Fruit fly (Drosophila melanogaster) Kc167 (cell line): ENCODE data around the gene CG31199.

Source experiments
- Myc ChIP-seq: fragments of >200 bp; optimal IDR thresholded peaks from 2 replicates; lab custom pipeline; 2017; ENCODE audit warnings: missing external identifiers
- Sin3A ChIP-seq: fragments of >200 bp; optimal IDR thresholded peaks from 2 replicates; lab custom pipeline; 2018; ENCODE audit warnings: missing external identifiers
- h ChIP-seq: fragments of >200 bp; optimal IDR thresholded peaks from 3 replicates; lab custom pipeline; 2018; ENCODE audit warnings: missing external identifiers
- insv ChIP-seq: fragments of >200 bp; optimal IDR thresholded peaks from 3 replicates; lab custom pipeline; 2018; ENCODE audit warnings: missing external identifiers
- psq ChIP-seq: fragments of >200 bp; optimal IDR thresholded peaks from 2 replicates; lab custom pipeline; 2017; ENCODE audit warnings: missing external identifiers
- ttk ChIP-seq: sonication (Bioruptor generic); optimal IDR thresholded peaks from 2 replicates; lab custom pipeline; 2017; ENCODE audit warnings: missing external identifiers

DNA sequence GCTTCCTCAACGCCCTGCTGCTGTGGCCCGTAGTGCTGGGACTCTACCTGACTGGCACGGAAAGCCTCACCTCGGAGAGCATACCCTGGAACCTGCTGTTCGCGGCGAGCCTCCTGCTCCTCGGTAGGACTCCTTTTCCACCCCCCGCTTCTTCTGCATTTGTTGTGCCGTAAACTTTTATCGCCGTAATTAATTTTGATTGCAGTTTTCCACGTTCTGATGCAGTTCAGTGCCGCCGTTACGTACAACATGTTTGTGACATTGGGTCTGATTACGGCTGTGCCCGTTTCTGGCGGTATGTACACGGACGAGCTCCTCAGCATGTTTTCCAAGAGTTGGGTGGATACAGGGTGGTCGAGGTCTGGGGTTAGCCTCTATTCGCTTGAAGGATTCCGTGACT is 5.9 kb upstream of the CG31199 start:
- TF ChIP-seq h (lab: Kevin White, UChicago) (no peak), Myc (no peak), psq (lab: Kevin White, UChicago) (no peak), ttk (no peak), Sin3A (lab: Kevin White, UChicago) (no peak), insv (lab: Kevin White, UChicago) (no peak)
